Worm (Caenorhabditis elegans): Measurements from ENCODE around the gene pph-2.

Gene pph-2

DNA sequence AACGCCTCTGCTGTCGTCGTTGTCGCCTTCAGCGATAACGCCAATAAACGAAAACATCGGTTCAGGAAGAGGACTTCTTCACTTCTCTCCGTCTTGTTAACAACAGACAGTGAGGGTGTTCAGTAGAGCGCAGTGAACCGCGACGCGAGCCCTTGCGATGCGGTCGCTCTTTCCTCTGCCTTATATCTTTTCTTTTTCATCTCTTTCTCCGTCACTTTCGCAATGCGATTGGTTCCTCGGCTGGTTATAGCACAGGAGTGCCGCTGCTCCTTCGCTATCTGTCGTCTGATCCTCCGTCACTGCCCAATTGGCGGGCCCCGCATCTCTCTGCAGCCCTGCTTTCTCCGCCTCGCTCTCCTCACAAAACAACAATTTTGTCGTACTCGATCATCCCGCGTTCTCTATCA is 20.4 kb downstream of the pph-2 start (continued):
- peak; percentile 88 for TF ChIP-seq attf-5 (GFP tag; optimal IDR thresholded peaks at IDR 0.05)
- no peak for TF ChIP-seq tbx-9 (tag; optimal IDR thresholded peaks at IDR 0.05; ENCODE audit: borderline replicate concordance)
- TF ChIP-seq lin-54 (GFP tag; optimal IDR thresholded peaks at IDR 0.05), result no peak
- TF ChIP-seq sptf-2 (GFP tag; optimal IDR thresholded peaks at IDR 0.05), result no peak
- no peak for TF ChIP-seq Y56A3A.18 (GFP tag; IDR thresholded peaks at IDR 0.05)

DNA sequence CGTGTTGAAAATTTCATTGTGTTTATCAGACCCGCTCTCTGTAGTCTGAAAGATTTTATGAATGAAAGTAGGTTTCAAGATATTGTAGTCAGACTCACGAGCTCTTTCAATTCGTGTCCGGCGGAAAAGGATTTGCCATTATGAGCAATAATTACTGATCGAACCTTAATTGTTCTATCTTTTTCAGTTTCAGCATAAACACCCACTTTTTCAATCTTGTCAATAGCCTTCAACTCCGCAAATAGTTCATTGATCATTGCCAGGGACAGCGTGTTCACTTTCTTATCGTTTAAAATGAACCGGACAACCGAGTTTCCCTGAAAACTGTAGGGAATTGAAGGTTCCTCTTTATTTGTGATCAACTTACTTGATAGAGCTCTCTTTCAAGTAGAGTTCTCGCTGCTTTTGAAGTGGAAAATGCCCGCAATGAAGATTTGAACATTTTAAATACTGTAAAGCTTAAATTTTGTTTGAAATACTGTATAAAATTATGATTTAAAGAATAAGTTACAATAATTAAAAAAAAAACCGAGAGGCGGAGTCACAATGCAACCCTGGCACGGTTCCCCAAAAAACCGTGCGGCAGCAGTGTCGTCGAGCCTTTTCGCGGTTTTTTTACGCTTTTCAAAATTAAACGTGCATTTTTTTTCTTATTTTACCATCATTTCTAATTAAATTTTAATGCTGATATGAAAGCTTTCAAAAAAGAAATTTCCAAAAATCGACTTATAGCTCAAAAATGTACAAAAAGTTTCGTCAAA is 21.5 kb downstream of the pph-2 start, which contains the start of gene ech-2:
Gene ech-2 (minus strand): TSS at position 452 of the 761 bp plus-strand sequence.
- TF ChIP-seq lsl-1 (GFP tag; optimal IDR thresholded peaks at IDR 0.05) (peak; percentile 27), lin-54 (GFP tag; optimal IDR thresholded peaks at IDR 0.05) (peak; percentile 7), dpl-1 (GFP tag; optimal IDR thresholded peaks at IDR 0.05) (peak; percentile 3), madf-6 (GFP tag; IDR thresholded peaks at IDR 0.05) (peak; percentile 41; the same call in 1 of the 2 replicates), lin-35 (GFP tag; optimal IDR thresholded peaks at IDR 0.05) (peak in 1 of 3 experiments; percentile 31), efl-1 (GFP tag; optimal IDR thresholded peaks at IDR 0.05) (peak; percentile 66), ets-4 (GFP tag; optimal IDR thresholded peaks at IDR 0.05) (no peak), mcd-1 (GFP tag; IDR thresholded peaks at IDR 0.05) (peak; percentile 45), pha-4 (tag; optimal IDR thresholded peaks at IDR 0.05) (no peak), snpc-4 (GFP tag; optimal IDR thresholded peaks at IDR 0.05) (peak; percentile 34), snpc-4 (tag; optimal IDR thresholded peaks at IDR 0.05) (peak in 1 of 4 experiments; percentile 68), C06A6.2 (GFP tag; conservative IDR thresholded peaks at IDR 0.05) (no peak)

DNA sequence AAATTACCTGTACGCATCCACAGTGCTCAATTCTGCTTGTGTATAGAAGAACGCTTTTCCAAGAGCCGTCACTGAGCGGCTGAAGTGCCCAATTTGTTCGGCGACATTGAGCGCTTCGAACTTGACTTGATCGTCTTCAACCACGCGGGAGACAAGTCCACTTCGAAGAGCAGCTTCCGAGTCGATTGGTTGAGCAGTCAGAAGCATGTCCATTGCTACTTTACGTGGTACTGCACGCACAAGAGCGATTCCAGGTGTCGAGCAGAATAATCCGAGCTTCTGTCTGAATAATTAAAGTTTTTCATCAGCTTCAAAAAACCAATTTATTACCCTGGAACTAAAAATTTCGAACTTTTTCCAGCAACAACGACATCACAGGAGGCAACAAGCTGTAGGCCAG is 22.1 kb downstream of the pph-2 start:
- no peak for TF ChIP-seq hlh-26 (GFP tag; conservative IDR thresholded peaks at IDR 0.05)
- no peak for TF ChIP-seq snpc-1.3 (tag; optimal IDR thresholded peaks at IDR 0.05; ENCODE audit: insufficient read depth)
- TF ChIP-seq F33H1.4 (GFP tag; IDR thresholded peaks at IDR 0.05), result no peak
- no peak for TF ChIP-seq hmg-1.2 (GFP tag; IDR thresholded peaks at IDR 0.05)
- TF ChIP-seq lir-1 (GFP tag; conservative IDR thresholded peaks at IDR 0.05), result no peak
- TF ChIP-seq F55B11.4 (tag; optimal IDR thresholded peaks at IDR 0.05; ENCODE audit: borderline replicate concordance, insufficient read depth), result no peak
- no peak for TF ChIP-seq nfyb-1 (GFP tag; IDR thresholded peaks at IDR 0.05)
- no peak for TF ChIP-seq lag-1 (GFP tag; IDR thresholded peaks at IDR 0.05)
- no peak for TF ChIP-seq ztf-18 (tag; optimal IDR thresholded peaks at IDR 0.05)

DNA sequence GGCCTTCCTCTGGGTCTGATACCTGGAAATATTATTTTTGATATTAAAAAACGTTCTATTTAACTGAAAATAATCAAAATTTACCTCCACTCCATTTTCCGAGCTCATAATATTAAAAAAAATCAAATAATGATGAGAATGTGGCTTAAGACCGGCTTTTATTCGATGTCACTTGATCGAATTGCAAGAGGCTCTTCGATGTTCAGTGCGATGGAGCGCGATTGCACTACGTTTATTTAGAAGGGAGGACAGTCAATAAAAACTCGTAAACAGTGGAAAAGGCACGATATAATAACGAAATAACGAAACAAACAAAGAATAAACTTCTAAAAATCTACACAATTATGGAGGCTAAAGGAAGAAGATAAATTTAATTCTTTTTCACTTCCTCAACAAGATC is 22.8 kb downstream of the pph-2 start, which contains the start of gene tag-30:
Gene tag-30 (minus strand): TSS at position 383 of the 400 bp plus-strand sequence.
- TF ChIP-seq Y53G8AR.9 (GFP tag; conservative IDR thresholded peaks at IDR 0.05), result 0 out of 2 replicates have a peak, but pooled peaks have one; percentile 45
- no peak for TF ChIP-seq ztf-26 (tag; optimal IDR thresholded peaks at IDR 0.05)
- TF ChIP-seq ama-1 (optimal IDR thresholded peaks at IDR 0.05), result no peak
- TF ChIP-seq ama-1 (GFP tag; optimal IDR thresholded peaks at IDR 0.05), result peak in 1 of 2 experiments; percentile 58
- 0 out of 2 replicates have a peak, but pooled peaks have one; percentile 6 for TF ChIP-seq pbrm-1 (GFP tag; IDR thresholded peaks at IDR 0.05)
- no peak for TF ChIP-seq die-1 (tag; optimal IDR thresholded peaks at IDR 0.05)
- TF ChIP-seq B0336.3 (GFP tag; IDR thresholded peaks at IDR 0.05), result peak; percentile 30; the same call in 1 of the 2 replicates
- peak; percentile 58 for TF ChIP-seq attf-5 (GFP tag; optimal IDR thresholded peaks at IDR 0.05)
- TF ChIP-seq efl-1 (GFP tag; optimal IDR thresholded peaks at IDR 0.05), result no peak
- TF ChIP-seq akir-1 (GFP tag; optimal IDR thresholded peaks at IDR 0.05), result no peak
- TF ChIP-seq tbp1 (GFP tag; optimal IDR thresholded peaks at IDR 0.05), result peak; percentile 16
- peak; percentile 28 for TF ChIP-seq snpc-3.4 (tag; optimal IDR thresholded peaks at IDR 0.05)
- peak; percentile 1 for TF ChIP-seq lsl-1 (GFP tag; optimal IDR thresholded peaks at IDR 0.05)
- no peak for TF ChIP-seq F39B2.1 (GFP tag; IDR thresholded peaks at IDR 0.05)
- peak in 1 of 2 experiments; percentile 16 for TF ChIP-seq let-607 (tag; optimal IDR thresholded peaks at IDR 0.05)
- no peak for TF ChIP-seq xnd-1 (tag; optimal IDR thresholded peaks at IDR 0.05)
- peak; percentile 45 for TF ChIP-seq ceh-27 (GFP tag; optimal IDR thresholded peaks at IDR 0.05)
- TF ChIP-seq hrde-1 (tag; optimal IDR thresholded peaks at IDR 0.05; ENCODE audit: borderline replicate concordance), result peak; percentile 16
- TF ChIP-seq nhr-80 (tag; optimal IDR thresholded peaks at IDR 0.05), result peak; percentile 37
- no peak for TF ChIP-seq nfya-1 (tag; optimal IDR thresholded peaks at IDR 0.05; ENCODE audit: borderline replicate concordance, insufficient read depth)
